Worm (Caenorhabditis elegans): Measurements from ENCODE around the gene grp-1.

- TF ChIP-seq cog-1 (tag; optimal IDR thresholded peaks at IDR 0.05) (no peak), klf-2 (GFP tag; conservative IDR thresholded peaks at IDR 0.05) (no peak), ztf-23 (GFP tag; IDR thresholded peaks at IDR 0.05) (no peak), tab-1 (GFP tag; IDR thresholded peaks at IDR 0.05) (no peak), T22C8.4 (GFP tag; IDR thresholded peaks at IDR 0.05) (no peak), flt-1 (GFP tag; IDR thresholded peaks at IDR 0.05) (no peak), ztf-29 (GFP tag; IDR thresholded peaks at IDR 0.05) (no peak), med-1 (GFP tag; optimal IDR thresholded peaks at IDR 0.05; ENCODE audit: insufficient read depth) (no peak), ref-1 (GFP tag; conservative IDR thresholded peaks at IDR 0.05) (no peak)
Measured at ce11 chrIII:8045734-8046133, 39.8 kb upstream of the grp-1 start, which contains the start of gene K12H4.3.

Measured in whole organism, midembryonic.